Worm (Caenorhabditis elegans) whole organism, young adult: ENCODE results near the gene ttc-4.

Experiments
- F52B5.7 ChIP-seq: sonication (generic microtip); optimal IDR thresholded peaks from 2 replicates; lab custom pipeline; 2016; ENCODE audit warnings: mild to moderate bottlenecking, missing genetic modification characterization, missing compliant biosample characterization
- die-1 ChIP-seq: sonication (generic microtip); optimal IDR thresholded peaks from 2 replicates; lab custom pipeline; 2016; ENCODE audit warnings: missing genotype, mild to moderate bottlenecking, missing genetic modification characterization, missing compliant biosample characterization
- dpl-1 ChIP-seq: fragments of 150-350 bp; optimal IDR thresholded peaks from 2 replicates; lab custom pipeline; 2014; ENCODE audit warnings: missing biosample characterization, missing genetic modification reagents, missing genetic modification characterization
- hrde-1 ChIP-seq: sonication (generic microtip); optimal IDR thresholded peaks from 2 replicates; lab custom pipeline; 2016; ENCODE audit warnings: missing genetic modification characterization, mild to moderate bottlenecking, missing compliant biosample characterization, moderate library complexity, missing genotype, missing genetic modification reagents, borderline replicate concordance
- hsf-1 ChIP-seq: fragments of 200-800 bp; sonication (Bioruptor generic); IDR thresholded peaks from 2 replicates; pipeline ENCODE4 v1.3.6; 2022; ENCODE audit warnings: missing genetic modification reagents, missing genetic modification characterization, missing compliant biosample characterization
- lin-35 ChIP-seq, 3 experiments: fragments of 150-350 bp in 2 of 3; sonication (generic microtip) in 1 of 3; optimal IDR thresholded peaks; 2 replicates each; lab custom pipeline; 2014 to 2018; ENCODE audit warnings: missing biosample characterization in 3 of 3, missing genetic modification characterization in 3 of 3, missing genetic modification reagents in 3 of 3
- nfyb-1 ChIP-seq: fragments of 200-800 bp; sonication (Bioruptor generic); IDR thresholded peaks from 2 replicates; pipeline ENCODE4 v1.3.6; 2022; ENCODE audit warnings: missing genetic modification reagents, missing genetic modification characterization, missing compliant biosample characterization
- nhr-90 ChIP-seq: sonication (generic microtip); optimal IDR thresholded peaks from 2 replicates; lab custom pipeline; 2016; ENCODE audit warnings: missing genotype, mild to moderate bottlenecking, missing genetic modification characterization, missing compliant biosample characterization
- snpc-1.3 ChIP-seq: sonication (generic microtip); optimal IDR thresholded peaks from 2 replicates; lab custom pipeline; 2017; ENCODE audit warnings: missing genetic modification characterization, mild to moderate bottlenecking, missing compliant biosample characterization, antibody characterized with exemption, moderate library complexity, missing genotype, missing genetic modification reagents; ENCODE audit not compliant: insufficient read depth
- unc-130 ChIP-seq: sonication (generic microtip); optimal IDR thresholded peaks from 2 replicates; lab custom pipeline; 2016; ENCODE audit warnings: missing genetic modification reagents, missing genetic modification characterization, missing compliant biosample characterization
- unc-62 ChIP-seq: fragments of 150-350 bp; optimal IDR thresholded peaks from 2 replicates; lab custom pipeline; 2014; ENCODE audit warnings: missing biosample characterization, missing genetic modification reagents, missing genetic modification characterization
- zfh-2 ChIP-seq: fragments of 200-800 bp; sonication (Bioruptor generic); conservative IDR thresholded peaks from 2 replicates; pipeline ENCODE4 v1.3.6; 2022; ENCODE audit warnings: missing genetic modification reagents, missing genetic modification characterization, missing compliant biosample characterization
- ztf-18 ChIP-seq: sonication (generic microtip); optimal IDR thresholded peaks from 2 replicates; lab custom pipeline; 2016; ENCODE audit warnings: missing genotype, mild to moderate bottlenecking, missing genetic modification characterization, missing compliant biosample characterization
- ztf-28 ChIP-seq: fragments of 200-800 bp; sonication (Bioruptor generic); IDR thresholded peaks from 2 replicates; pipeline ENCODE4 v1.3.6; 2022; ENCODE audit warnings: missing genetic modification reagents, missing genetic modification characterization, missing compliant biosample characterization

- no peak for TF ChIP-seq F52B5.7 (tag; lab: Kevin White, UChicago)
- no peak for TF ChIP-seq die-1
- TF ChIP-seq hsf-1 (GFP tag; lab: Robert Waterston, UW): no peak
- TF ChIP-seq snpc-1.3 (tag; lab: Kevin White, UChicago): no peak
- TF ChIP-seq unc-130 (GFP tag; lab: Kevin White, UChicago): no peak
- TF ChIP-seq dpl-1 (GFP tag; lab: Kevin White, UChicago): no peak
- no peak for TF ChIP-seq hrde-1 (tag; lab: Kevin White, UChicago)
- TF ChIP-seq zfh-2 (GFP tag; lab: Robert Waterston, UW): no peak
- TF ChIP-seq ztf-18 (tag; lab: Kevin White, UChicago): no peak
- no peak for TF ChIP-seq lin-35 (GFP tag; optimal IDR thresholded peaks at IDR 0.05; lab: Kevin White, UChicago)
- TF ChIP-seq ztf-28 (GFP tag; lab: Robert Waterston, UW): no peak
- TF ChIP-seq nfyb-1 (GFP tag; lab: Robert Waterston, UW): no peak
- TF ChIP-seq unc-62 (GFP tag; lab: Kevin White, UChicago): no peak
- TF ChIP-seq nhr-90 (tag; lab: Kevin White, UChicago): no peak
Measured at ce11 chrII:5585788-5586187, 8.7 kb upstream of the ttc-4 start, which contains the start of gene lys-8.
